Fruit fly (Drosophila melanogaster): Measurements from ENCODE around the gene CG6304.

- TF ChIP-seq lola (GFP tag; optimal IDR thresholded peaks at IDR 0.05) (no peak), sv (GFP tag; optimal IDR thresholded peaks at IDR 0.05) (no peak), pan (optimal IDR thresholded peaks at IDR 0.05) (no peak), br (GFP tag; optimal IDR thresholded peaks at IDR 0.05) (no peak), Vsx2 (GFP tag; optimal IDR thresholded peaks at IDR 0.05; ENCODE audit: partially characterized antibody) (no peak), h (GFP tag; optimal IDR thresholded peaks at IDR 0.05) (no peak)
Observed at dm6 chr2L:16996343-16996742, 18.2 kb downstream of the CG6304 start.
